Worm (Caenorhabditis elegans) whole organism, dauer: ENCODE measurements around the gene urb-1.

ENCODE experiments used
- unc-62 ChIP-seq: sonication (generic microtip); optimal IDR thresholded peaks from 2 replicates; lab custom pipeline; 2017; ENCODE audit warnings: missing biosample characterization, missing genetic modification reagents, missing genetic modification characterization

urb-1 gene

DNA sequence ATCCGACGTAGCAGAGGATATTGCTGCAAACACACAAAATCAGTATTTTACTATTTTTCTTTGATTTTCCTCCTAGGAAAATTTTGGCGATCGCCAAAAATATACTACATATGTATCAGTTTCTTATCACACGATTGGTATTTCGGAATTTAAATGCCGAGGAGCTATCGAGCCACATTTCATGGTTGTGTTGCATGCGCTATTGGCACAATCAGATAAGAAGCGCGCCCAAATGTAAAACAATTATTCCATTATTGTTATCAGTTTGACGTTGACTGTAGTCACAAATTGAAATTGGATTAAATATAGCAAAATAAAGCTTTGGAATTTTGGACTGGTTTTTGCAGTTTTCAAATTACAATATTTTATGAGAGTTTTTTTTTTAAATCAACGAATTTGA lies 25.0 kb downstream of the urb-1 start:
- no peak for TF ChIP-seq unc-62 (GFP tag; lab: Kevin White, UChicago)

DNA sequence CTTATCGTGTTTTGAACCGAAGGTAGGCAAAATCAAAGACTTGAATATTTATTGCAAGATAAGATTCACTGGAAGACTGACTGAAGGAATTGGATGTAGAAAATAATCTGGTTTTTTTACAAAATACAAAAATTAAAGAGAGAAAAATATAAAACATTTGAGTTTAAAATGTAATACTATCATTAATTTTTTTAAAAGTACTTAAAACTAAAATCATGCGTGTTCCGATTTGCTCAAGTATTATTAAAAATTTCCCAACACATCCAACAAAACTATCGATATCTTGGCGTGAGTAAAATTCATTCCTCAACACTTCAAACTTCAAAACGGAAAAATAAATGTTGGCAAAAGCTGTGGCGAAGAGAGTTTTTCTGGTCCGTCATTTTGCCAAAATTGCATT lies 33.8 kb downstream of the urb-1 start, which contains the start of gene F57F4.1:
Gene F57F4.1, plus strand, starts transcription at position 301 of the 400 bp plus-strand sequence.
- no peak for TF ChIP-seq unc-62 (GFP tag; lab: Kevin White, UChicago)

DNA sequence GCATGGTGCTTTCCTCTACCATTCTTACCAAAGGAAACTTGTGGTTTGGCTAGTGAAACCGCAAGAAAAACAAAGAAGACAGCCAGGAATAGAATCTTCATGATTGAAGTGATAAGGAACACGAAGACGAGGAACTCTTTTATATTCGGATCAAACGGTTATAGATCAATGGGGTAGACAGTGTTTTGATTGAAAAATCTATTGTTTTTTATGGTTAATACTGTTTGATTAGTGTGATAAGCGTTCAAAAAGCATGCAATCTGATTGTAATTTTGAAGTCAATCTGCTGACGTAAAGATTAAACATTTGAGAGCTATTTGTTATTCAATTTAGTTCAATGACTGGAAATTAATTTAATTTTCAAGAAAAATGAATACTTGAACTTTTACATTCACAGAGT lies 34.3 kb downstream of the urb-1 start, which contains the start of gene F57F4.2:
Gene F57F4.2, minus strand, starts transcription at position 101 of the 400 bp plus-strand sequence.
- no peak for TF ChIP-seq unc-62 (GFP tag; lab: Kevin White, UChicago)

DNA sequence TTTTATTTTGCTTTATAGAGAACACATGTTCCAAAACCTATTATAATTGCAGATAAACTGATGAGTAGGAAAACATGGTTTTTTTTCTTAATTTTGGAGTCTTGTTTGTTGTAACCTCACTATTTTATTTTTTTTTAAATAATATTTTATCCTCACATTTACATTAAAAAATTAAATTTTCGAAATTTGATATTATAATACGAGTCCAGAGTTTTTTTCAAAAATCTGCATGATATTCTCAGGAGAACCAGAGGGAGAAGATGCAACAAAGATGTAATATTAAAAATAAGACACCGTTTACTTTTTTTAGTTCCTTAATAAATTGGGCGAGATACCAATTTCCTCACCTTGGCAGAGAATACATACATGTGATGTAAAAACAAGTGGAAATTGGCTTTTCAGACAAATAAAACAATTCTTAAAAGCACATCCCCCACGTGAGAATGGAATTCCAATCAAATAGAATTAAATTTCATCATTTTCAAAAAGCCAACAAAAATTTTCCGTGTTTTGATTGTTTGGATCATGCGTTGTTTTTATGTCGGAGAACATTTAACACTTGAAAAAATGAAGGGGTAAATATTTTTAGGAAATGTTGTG lies 38.2 kb downstream of the urb-1 start:
- TF ChIP-seq unc-62 (GFP tag; lab: Kevin White, UChicago): no peak

DNA sequence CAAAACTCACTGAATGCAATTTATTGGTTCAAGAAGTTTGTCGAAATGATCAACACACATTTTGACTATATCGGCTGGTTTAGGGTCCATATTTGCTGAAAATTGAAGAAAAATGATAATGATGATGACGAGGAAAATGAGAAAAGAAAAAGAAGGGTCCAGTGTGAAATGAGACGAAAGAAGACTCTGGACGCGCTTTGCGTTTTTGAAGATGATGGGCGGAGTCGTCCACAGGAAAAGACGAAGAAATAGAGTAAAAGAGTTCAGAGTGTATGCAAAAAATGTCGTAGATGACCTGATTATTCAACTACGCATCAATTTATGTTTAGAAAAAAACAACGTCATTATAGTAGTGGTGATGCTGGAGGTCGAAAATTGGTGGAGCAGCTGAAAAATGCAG lies 49.1 kb downstream of the urb-1 start, which contains the start of gene F13H6.5:
Gene F13H6.5, minus strand, starts transcription at position 101 of the 400 bp plus-strand sequence.
- no peak for TF ChIP-seq unc-62 (GFP tag; lab: Kevin White, UChicago)

DNA sequence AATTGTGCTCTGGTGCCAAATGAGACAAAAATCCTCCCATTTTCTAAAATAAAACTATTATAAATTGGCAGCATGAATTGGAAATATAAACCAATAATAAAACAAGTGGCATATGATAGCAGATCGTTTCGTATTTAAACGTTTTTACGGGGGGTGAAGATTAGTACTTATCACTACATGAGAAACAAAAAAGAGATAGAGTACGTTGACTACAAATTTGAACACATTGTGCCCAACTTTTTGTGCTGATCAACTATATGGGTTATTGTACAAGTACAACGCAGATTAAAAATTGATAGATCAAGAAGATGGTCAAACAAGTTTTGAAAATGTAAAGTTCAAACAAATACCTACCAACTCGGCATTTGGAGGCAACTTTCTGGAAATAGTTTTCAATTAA lies 55.5 kb downstream of the urb-1 start:
- TF ChIP-seq unc-62 (GFP tag; lab: Kevin White, UChicago): no peak
